Fruit fly (Drosophila melanogaster): ENCODE measurements around the gene lmgB.

The lmgB gene

dm6 chr2L:8543102-8543501 lies 14.7 kb upstream of the lmgB start (continued):
- TF ChIP-seq Ssrp (tag; optimal IDR thresholded peaks at IDR 0.05) (no peak), Xbp1 (GFP tag; optimal IDR thresholded peaks at IDR 0.05) (no peak), CG11085 (GFP tag; IDR thresholded peaks at IDR 0.05) (no peak), gcm2 (GFP tag; optimal IDR thresholded peaks at IDR 0.05) (no peak), fd3F (GFP tag; optimal IDR thresholded peaks at IDR 0.05) (no peak), Bdp1 (GFP tag; optimal IDR thresholded peaks at IDR 0.05) (peak; percentile 28), ash1 (GFP tag; optimal IDR thresholded peaks at IDR 0.05) (no peak), CG11504 (tag; optimal IDR thresholded peaks at IDR 0.05) (no peak), zf30C (GFP tag; optimal IDR thresholded peaks at IDR 0.05) (peak; percentile 6), Abd-B (GFP tag; optimal IDR thresholded peaks at IDR 0.05) (no peak), CG9215 (GFP tag; IDR thresholded peaks at IDR 0.05) (no peak), Trl (optimal IDR thresholded peaks at IDR 0.05) (peak; percentile 71 to 81), Trl (GFP tag; optimal IDR thresholded peaks at IDR 0.05) (peak; percentile 40), gsb-n (tag; optimal IDR thresholded peaks at IDR 0.05) (no peak), CG15601 (tag; optimal IDR thresholded peaks at IDR 0.05) (peak; percentile 4), Usf (GFP tag; optimal IDR thresholded peaks at IDR 0.05) (no peak), CG16779 (GFP tag; IDR thresholded peaks at IDR 0.05) (no peak), CG15073 (GFP tag; optimal IDR thresholded peaks at IDR 0.05) (no peak), rib (GFP tag; IDR thresholded peaks at IDR 0.05) (peak; percentile 12; the same call in 1 of the 2 replicates), ac (GFP tag; optimal IDR thresholded peaks at IDR 0.05) (no peak), CG6813 (GFP tag; optimal IDR thresholded peaks at IDR 0.05) (no peak), scrt (GFP tag; optimal IDR thresholded peaks at IDR 0.05) (no peak), Kr (GFP tag; optimal IDR thresholded peaks at IDR 0.05) (no peak), chinmo (GFP tag; IDR thresholded peaks at IDR 0.05; ENCODE audit: partially characterized antibody) (no peak), CG34422 (GFP tag; IDR thresholded peaks at IDR 0.05) (peak; percentile 10; the same call in 1 of the 3 replicates), CG14667 (GFP tag; IDR thresholded peaks at IDR 0.05) (no peak), CG9437 (GFP tag; optimal IDR thresholded peaks at IDR 0.05) (no peak), CG2129 (GFP tag; IDR thresholded peaks at IDR 0.05; ENCODE audit: partially characterized antibody) (no peak), CG34376 (GFP tag; optimal IDR thresholded peaks at IDR 0.05) (peak; percentile 14), shn (GFP tag; optimal IDR thresholded peaks at IDR 0.05) (no peak), PHDP (tag; optimal IDR thresholded peaks at IDR 0.05) (peak; percentile 15), trh (GFP tag; optimal IDR thresholded peaks at IDR 0.05) (no peak), nerfin-2 (GFP tag; IDR thresholded peaks at IDR 0.05; ENCODE audit: partially characterized antibody) (no peak), ssp (GFP tag; IDR thresholded peaks at IDR 0.05) (no peak), fru (optimal IDR thresholded peaks at IDR 0.05) (no peak), z (GFP tag; IDR thresholded peaks at IDR 0.05) (peak; percentile 55; the same call in 1 of the 3 replicates), ems (GFP tag; optimal IDR thresholded peaks at IDR 0.05) (no peak), CG10321 (GFP tag; IDR thresholded peaks at IDR 0.05) (0 out of 2 replicates have a peak, but pooled peaks have one; percentile 5), Jarid2 (GFP tag; optimal IDR thresholded peaks at IDR 0.05) (peak; percentile 87), CG4282 (GFP tag; optimal IDR thresholded peaks at IDR 0.05) (no peak), chif (GFP tag; optimal IDR thresholded peaks at IDR 0.05) (peak in 1 of 2 experiments; percentile 6), ap (GFP tag; IDR thresholded peaks at IDR 0.05) (no peak), MESR4 (GFP tag; optimal IDR thresholded peaks at IDR 0.05) (peak; percentile 1), wor (GFP tag; IDR thresholded peaks at IDR 0.05) (no peak), salm (tag; optimal IDR thresholded peaks at IDR 0.05) (no peak), Hmr (GFP tag; optimal IDR thresholded peaks at IDR 0.05) (peak; percentile 16), CG8290 (GFP tag; optimal IDR thresholded peaks at IDR 0.05) (peak; percentile 51), CG8290 (tag; optimal IDR thresholded peaks at IDR 0.05) (peak in 1 of 2 experiments; percentile 45), CG43689 (GFP tag; IDR thresholded peaks at IDR 0.05) (no peak), Hr3 (GFP tag; optimal IDR thresholded peaks at IDR 0.05) (no peak), vfl (GFP tag; optimal IDR thresholded peaks at IDR 0.05) (no peak), CG6791 (GFP tag; IDR thresholded peaks at IDR 0.05; ENCODE audit: partially characterized antibody) (no peak; the same call in 2 of the 3 replicates)
